Worm (Caenorhabditis elegans): ENCODE data around the gene nfki-1.

ce11 chrX:15385807-15386349 is 30.8 kb downstream of the nfki-1 start:
- TF ChIP-seq snpc-4 (tag; optimal IDR thresholded peaks at IDR 0.05): no peak
- no peak for TF ChIP-seq unc-39 (tag; optimal IDR thresholded peaks at IDR 0.05)
- no peak for TF ChIP-seq lin-13 (tag; optimal IDR thresholded peaks at IDR 0.05)
- no peak for TF ChIP-seq elt-1 (tag; optimal IDR thresholded peaks at IDR 0.05; ENCODE audit: borderline replicate concordance, insufficient read depth)

All from whole organism, mixed stage, embryonic.